Fruit fly (Drosophila melanogaster): ENCODE data around the gene moi.

Gene moi

DNA sequence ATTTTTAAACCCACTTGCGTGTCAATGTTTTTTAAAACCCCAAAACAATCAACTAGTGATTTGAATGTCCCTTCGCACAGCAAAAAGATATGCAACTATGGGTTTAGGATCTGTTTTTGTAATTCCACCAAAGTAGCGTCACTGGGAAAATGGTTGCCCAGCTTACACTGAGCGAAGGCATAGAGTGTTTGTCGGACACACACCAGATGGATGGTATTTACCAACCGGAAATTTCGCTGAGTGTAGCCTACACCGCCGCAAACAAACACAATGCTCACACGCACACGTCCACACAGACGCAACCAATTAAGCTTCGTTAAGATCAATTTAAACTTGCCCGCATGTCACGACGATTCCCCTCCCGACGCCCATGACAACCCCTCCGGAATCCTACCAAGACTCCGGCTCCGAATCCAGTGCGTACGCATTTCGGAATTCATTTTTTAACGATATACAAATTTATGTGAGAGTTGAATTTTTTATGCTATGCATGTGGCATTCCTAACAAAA lies 26.6 kb upstream of the moi start (continued):
- no peak for TF ChIP-seq TFAM (GFP tag; optimal IDR thresholded peaks at IDR 0.05)
- TF ChIP-seq mam (GFP tag; optimal IDR thresholded peaks at IDR 0.05), result peak; percentile 6
- no peak for TF ChIP-seq Blimp-1 (GFP tag; optimal IDR thresholded peaks at IDR 0.05)
- no peak for TF ChIP-seq fd96Cb (tag; optimal IDR thresholded peaks at IDR 0.05)
- 0 out of 2 replicates have a peak, but pooled peaks have one; percentile 20 for TF ChIP-seq bowl (GFP tag; IDR thresholded peaks at IDR 0.05)
- no peak for TF ChIP-seq sna (GFP tag; IDR thresholded peaks at IDR 0.05; ENCODE audit: partially characterized antibody)
- no peak for TF ChIP-seq mirr (GFP tag; optimal IDR thresholded peaks at IDR 0.05)
- TF ChIP-seq nom (GFP tag; optimal IDR thresholded peaks at IDR 0.05), result no peak
- no peak for TF ChIP-seq ac (GFP tag; optimal IDR thresholded peaks at IDR 0.05)
- no peak for TF ChIP-seq Six4 (GFP tag; optimal IDR thresholded peaks at IDR 0.05)
- no peak for TF ChIP-seq trh (GFP tag; optimal IDR thresholded peaks at IDR 0.05)
- no peak for TF ChIP-seq CG13775 (GFP tag; optimal IDR thresholded peaks at IDR 0.05)
- TF ChIP-seq zen (tag; optimal IDR thresholded peaks at IDR 0.05), result no peak
- TF ChIP-seq NFAT (GFP tag; IDR thresholded peaks at IDR 0.05), result peak; percentile 47; the same call in 1 of the 2 replicates
- no peak for TF ChIP-seq Nf-YC (tag; optimal IDR thresholded peaks at IDR 0.05)
- TF ChIP-seq corto (GFP tag; optimal IDR thresholded peaks at IDR 0.05), result no peak
- no peak for TF ChIP-seq emc (GFP tag; optimal IDR thresholded peaks at IDR 0.05)
- no peak for TF ChIP-seq onecut (GFP tag; IDR thresholded peaks at IDR 0.05)
- no peak for TF ChIP-seq CG6272 (GFP tag; IDR thresholded peaks at IDR 0.05)
- no peak for TF ChIP-seq pan (optimal IDR thresholded peaks at IDR 0.05)
- TF ChIP-seq pan (GFP tag; optimal IDR thresholded peaks at IDR 0.05 in 1 of 2, IDR thresholded peaks at IDR 0.05 in 1 of 2), result no peak
- no peak for TF ChIP-seq jumu (GFP tag; optimal IDR thresholded peaks at IDR 0.05)
- TF ChIP-seq CG7963 (GFP tag; IDR thresholded peaks at IDR 0.05; ENCODE audit: partially characterized antibody), result no peak
- no peak for TF ChIP-seq CG13123 (GFP tag; optimal IDR thresholded peaks at IDR 0.05)
- no peak for TF ChIP-seq lab (GFP tag; optimal IDR thresholded peaks at IDR 0.05)
- TF ChIP-seq scrt (GFP tag; optimal IDR thresholded peaks at IDR 0.05), result no peak
- TF ChIP-seq Ada2b (GFP tag; IDR thresholded peaks at IDR 0.05), result 0 out of 2 replicates have a peak, but pooled peaks have one; percentile 6
- TF ChIP-seq CG6683 (GFP tag; optimal IDR thresholded peaks at IDR 0.05), result no peak
- 0 out of 2 replicates have a peak, but pooled peaks have one; percentile 15 for TF ChIP-seq sisA (GFP tag; IDR thresholded peaks at IDR 0.05)
- TF ChIP-seq CG17912 (GFP tag; optimal IDR thresholded peaks at IDR 0.05), result no peak
- no peak for TF ChIP-seq CG10321 (GFP tag; IDR thresholded peaks at IDR 0.05)
- no peak for TF ChIP-seq peb (GFP tag; IDR thresholded peaks at IDR 0.05)
- TF ChIP-seq dm (GFP tag; optimal IDR thresholded peaks at IDR 0.05), result no peak
- no peak for TF ChIP-seq slp2 (GFP tag; optimal IDR thresholded peaks at IDR 0.05)
- no peak for TF ChIP-seq zen2 (GFP tag; IDR thresholded peaks at IDR 0.05; ENCODE audit: partially characterized antibody)
- TF ChIP-seq CG15696 (tag; optimal IDR thresholded peaks at IDR 0.05), result no peak
- no peak for TF ChIP-seq CrebB (tag; optimal IDR thresholded peaks at IDR 0.05)
- no peak for TF ChIP-seq wor (GFP tag; IDR thresholded peaks at IDR 0.05)
- no peak for TF ChIP-seq unpg (GFP tag; optimal IDR thresholded peaks at IDR 0.05)
- TF ChIP-seq phol (tag; optimal IDR thresholded peaks at IDR 0.05), result no peak
- TF ChIP-seq CG30403 (GFP tag; optimal IDR thresholded peaks at IDR 0.05), result no peak
- no peak for TF ChIP-seq ara (GFP tag; IDR thresholded peaks at IDR 0.05)
- TF ChIP-seq sd (tag; optimal IDR thresholded peaks at IDR 0.05), result no peak
- TF ChIP-seq CG10462 (GFP tag; optimal IDR thresholded peaks at IDR 0.05), result no peak
- peak; percentile 48 for TF ChIP-seq zf30C (GFP tag; optimal IDR thresholded peaks at IDR 0.05)
- TF ChIP-seq Gsc (GFP tag; IDR thresholded peaks at IDR 0.05), result no peak
- TF ChIP-seq sug (tag; optimal IDR thresholded peaks at IDR 0.05), result no peak
- no peak for TF ChIP-seq zfh1 (GFP tag; IDR thresholded peaks at IDR 0.05)
- no peak for TF ChIP-seq CG10209 (GFP tag; optimal IDR thresholded peaks at IDR 0.05)
- no peak for TF ChIP-seq Scr (GFP tag; IDR thresholded peaks at IDR 0.05; ENCODE audit: partially characterized antibody)
- peak; percentile 19 for TF ChIP-seq CG10543 (GFP tag; optimal IDR thresholded peaks at IDR 0.05)

Measured in whole organism, embryonic.